Worm (Caenorhabditis elegans) whole organism, late embryonic: ENCODE data around the gene D2062.13.
A peak's percentile ranks its signal among the peaks of the same experiment; 100 is the strongest.

Experiments used
- C38D4.7 ChIP-seq: fragments of 200-800 bp; sonication (Bioruptor generic); optimal IDR thresholded peaks from 2 replicates; lab custom pipeline; 2018; ENCODE audit warnings: mild to moderate bottlenecking, missing genetic modification characterization, moderate library complexity, missing compliant biosample characterization
- F13H6.1 ChIP-seq: sonication (generic microtip); optimal IDR thresholded peaks from 2 replicates; lab custom pipeline; 2016; ENCODE audit warnings: missing genetic modification characterization, missing compliant biosample characterization
- K02D7.2 ChIP-seq: sonication (generic microtip); optimal IDR thresholded peaks from 2 replicates; lab custom pipeline; 2017; ENCODE audit warnings: mild to moderate bottlenecking, missing genetic modification characterization, missing compliant biosample characterization
- T23F11.4 ChIP-seq: fragments of 200-800 bp; sonication (Bioruptor generic); optimal IDR thresholded peaks from 2 replicates; lab custom pipeline; 2018; ENCODE audit warnings: mild to moderate bottlenecking, missing genetic modification characterization, missing compliant biosample characterization
- ceh-14 ChIP-seq: sonication (generic microtip); optimal IDR thresholded peaks from 2 replicates; lab custom pipeline; 2016; ENCODE audit warnings: missing genotype, missing genetic modification characterization, missing compliant biosample characterization
- ceh-2 ChIP-seq: sonication (generic microtip); optimal IDR thresholded peaks from 2 replicates; lab custom pipeline; 2016; ENCODE audit warnings: missing genotype, missing genetic modification characterization, missing compliant biosample characterization
- ceh-22 ChIP-seq: sonication (generic microtip); optimal IDR thresholded peaks from 2 replicates; lab custom pipeline; 2017; ENCODE audit warnings: missing biosample characterization, missing genetic modification characterization
- ceh-24 ChIP-seq: sonication (generic microtip); optimal IDR thresholded peaks from 2 replicates; lab custom pipeline; 2016; ENCODE audit warnings: mild to moderate bottlenecking, missing genetic modification characterization, missing compliant biosample characterization
- ceh-45 ChIP-seq: fragments of 200-800 bp; sonication (Bioruptor generic); IDR thresholded peaks from 2 replicates; pipeline ENCODE4 v1.3.6; 2022; ENCODE audit warnings: missing genetic modification reagents, missing genetic modification characterization, missing compliant biosample characterization
- ceh-6 ChIP-seq: fragments of 200-800 bp; sonication (Bioruptor generic); optimal IDR thresholded peaks from 2 replicates; lab custom pipeline; 2018; ENCODE audit warnings: mild to moderate bottlenecking, missing genetic modification characterization, missing compliant biosample characterization
- che-1 ChIP-seq: sonication (generic microtip); optimal IDR thresholded peaks from 2 replicates; lab custom pipeline; 2016; ENCODE audit warnings: mild to moderate bottlenecking, missing genetic modification characterization, missing compliant biosample characterization
- dve-1 ChIP-seq: sonication (generic microtip); optimal IDR thresholded peaks from 2 replicates; lab custom pipeline; 2017; ENCODE audit warnings: antibody characterized with exemption, mild to moderate bottlenecking, missing genetic modification characterization, missing compliant biosample characterization
- elt-2 ChIP-seq: sonication (generic microtip); optimal IDR thresholded peaks from 2 replicates; lab custom pipeline; 2016; ENCODE audit warnings: missing genetic modification reagents, missing genetic modification characterization, missing compliant biosample characterization
- elt-4 ChIP-seq: sonication (generic microtip); optimal IDR thresholded peaks from 2 replicates; lab custom pipeline; 2016; ENCODE audit warnings: missing genetic modification characterization, missing compliant biosample characterization
- eyg-1 ChIP-seq: sonication (generic microtip); optimal IDR thresholded peaks from 2 replicates; lab custom pipeline; 2016; ENCODE audit warnings: missing genotype, missing genetic modification characterization, missing compliant biosample characterization
- fax-1 ChIP-seq: sonication (generic microtip); optimal IDR thresholded peaks from 2 replicates; lab custom pipeline; 2016; ENCODE audit warnings: missing genotype, missing genetic modification characterization, missing compliant biosample characterization
- hlh-8 ChIP-seq: sonication (generic microtip); optimal IDR thresholded peaks from 2 replicates; lab custom pipeline; 2016; ENCODE audit warnings: missing genotype, missing genetic modification characterization, missing compliant biosample characterization
- lim-6 ChIP-seq: sonication (generic microtip); optimal IDR thresholded peaks from 2 replicates; lab custom pipeline; 2016; ENCODE audit warnings: missing genetic modification characterization, missing compliant biosample characterization
- nfya-1 ChIP-seq: sonication (generic microtip); optimal IDR thresholded peaks from 2 replicates; lab custom pipeline; 2017; ENCODE audit warnings: missing genetic modification characterization, mild to moderate bottlenecking, missing compliant biosample characterization, antibody characterized with exemption, moderate library complexity
- nhr-11 ChIP-seq: fragments of 150-350 bp; optimal IDR thresholded peaks from 2 replicates; lab custom pipeline; 2014; ENCODE audit warnings: missing biosample characterization, missing genetic modification characterization
- nhr-232 ChIP-seq: sonication (generic microtip); optimal IDR thresholded peaks from 2 replicates; lab custom pipeline; 2016; ENCODE audit warnings: missing genetic modification characterization, missing compliant biosample characterization
- odd-2 ChIP-seq: sonication (generic microtip); optimal IDR thresholded peaks from 2 replicates; lab custom pipeline; 2017; ENCODE audit warnings: antibody characterized with exemption, mild to moderate bottlenecking, missing genetic modification characterization, missing compliant biosample characterization
- pat-9 ChIP-seq: fragments of 200-800 bp; sonication (Bioruptor generic); optimal IDR thresholded peaks from 2 replicates; lab custom pipeline; 2018; ENCODE audit warnings: mild to moderate bottlenecking, missing genetic modification characterization, moderate library complexity, missing compliant biosample characterization
- pax-1 ChIP-seq: fragments of 150-350 bp; optimal IDR thresholded peaks from 2 replicates; lab custom pipeline; 2014; ENCODE audit warnings: missing biosample characterization, missing genetic modification characterization
- pqm-1 ChIP-seq: sonication (generic microtip); optimal IDR thresholded peaks from 2 replicates; lab custom pipeline; 2016; ENCODE audit warnings: missing genetic modification characterization, missing compliant biosample characterization
- pros-1 ChIP-seq: fragments of 150-350 bp; optimal IDR thresholded peaks from 2 replicates; lab custom pipeline; 2014; ENCODE audit warnings: missing biosample characterization, missing genetic modification reagents, missing genetic modification characterization
- ref-2 ChIP-seq: sonication (generic microtip); optimal IDR thresholded peaks from 2 replicates; lab custom pipeline; 2016; ENCODE audit warnings: missing genetic modification characterization, missing compliant biosample characterization
- rnt-1 ChIP-seq: sonication (generic microtip); optimal IDR thresholded peaks from 2 replicates; lab custom pipeline; 2016; ENCODE audit warnings: missing genetic modification characterization, missing compliant biosample characterization
- sdc-2 ChIP-seq: sonication (generic microtip); optimal IDR thresholded peaks from 2 replicates; lab custom pipeline; 2016; ENCODE audit warnings: missing genotype, missing genetic modification characterization, missing compliant biosample characterization
- syd-9 ChIP-seq: sonication (generic microtip); optimal IDR thresholded peaks from 2 replicates; lab custom pipeline; 2016; ENCODE audit warnings: mild to moderate bottlenecking, missing genetic modification characterization, moderate library complexity, missing compliant biosample characterization
- tbx-2 ChIP-seq: sonication (generic microtip); optimal IDR thresholded peaks from 2 replicates; lab custom pipeline; 2016; ENCODE audit warnings: missing genetic modification characterization, missing compliant biosample characterization
- unc-3 ChIP-seq, 2 experiments: fragments of 200-800 bp in 1 of 2; sonication (Bioruptor generic) in 1 of 2; sonication (generic microtip) in 1 of 2; conservative IDR thresholded peaks in 1 of 2; optimal IDR thresholded peaks in 1 of 2; 2 replicates each; pipeline versions ENCODE4 v1.3.6 to Lab custom; 2016 to 2022; ENCODE audit warnings: missing compliant biosample characterization in 2 of 2, missing genetic modification characterization in 2 of 2, missing genetic modification reagents in 1 of 2
- unc-55 ChIP-seq: sonication (generic microtip); optimal IDR thresholded peaks from 2 replicates; lab custom pipeline; 2017; ENCODE audit warnings: missing biosample characterization, missing genetic modification reagents, missing genetic modification characterization
- unc-86 ChIP-seq: sonication (generic microtip); optimal IDR thresholded peaks from 2 replicates; lab custom pipeline; 2016; ENCODE audit warnings: missing genetic modification characterization, missing compliant biosample characterization
- zip-5 ChIP-seq: sonication (generic microtip); optimal IDR thresholded peaks from 2 replicates; lab custom pipeline; 2016; ENCODE audit warnings: missing genetic modification characterization, missing compliant biosample characterization

D2062.13 gene

ce11 chrII:2627154-2627799, 14.9 kb downstream of the D2062.13 start, which contains the start of gene sri-71:
Gene sri-71, plus strand, starts transcription at chrII:2627749.
- TF ChIP-seq ref-2 (tag; lab: Kevin White, UChicago) (no peak), syd-9 (tag; lab: Kevin White, UChicago) (no peak), ceh-24 (tag; lab: Kevin White, UChicago) (no peak), nhr-232 (tag; lab: Kevin White, UChicago) (no peak), odd-2 (tag; lab: Kevin White, UChicago) (no peak), che-1 (tag; lab: Kevin White, UChicago) (no peak), K02D7.2 (tag; lab: Kevin White, UChicago) (no peak), lim-6 (tag; lab: Kevin White, UChicago) (no peak), T23F11.4 (no peak), pax-1 (no peak), nfya-1 (tag; lab: Kevin White, UChicago) (no peak), F13H6.1 (tag; lab: Kevin White, UChicago) (no peak), unc-3 (GFP tag; conservative IDR thresholded peaks at IDR 0.05; lab: Robert Waterston, UW) (no peak), unc-3 (tag; optimal IDR thresholded peaks at IDR 0.05; lab: Kevin White, UChicago) (no peak), fax-1 (tag; lab: Kevin White, UChicago) (no peak), pqm-1 (tag; lab: Kevin White, UChicago) (no peak), C38D4.7 (GFP tag; lab: Kevin White, UChicago) (no peak), unc-55 (GFP tag; lab: Kevin White, UChicago) (no peak), unc-86 (no peak), sdc-2 (tag; lab: Kevin White, UChicago) (no peak)
- TF ChIP-seq, all 69 proteins: peak for 0

- no peak for TF ChIP-seq ref-2 (tag; lab: Kevin White, UChicago)
Observed at ce11 chrII:2628401-2628800, 16.0 kb downstream of the D2062.13 start.

ce11 chrII:2629270-2629669, 16.9 kb downstream of the D2062.13 start, which contains the start of gene sri-37:
Gene sri-37, plus strand, starts transcription at chrII:2629570.
- no peak for TF ChIP-seq tbx-2
- no peak for TF ChIP-seq rnt-1

ce11 chrII:2631169-2631568, 18.8 kb downstream of the D2062.13 start, which contains the start of gene D2062.1:
Gene D2062.1, plus strand, starts transcription at chrII:2631469.
- no peak for TF ChIP-seq ceh-45
- TF ChIP-seq fax-1 (tag; lab: Kevin White, UChicago): no peak
- TF ChIP-seq T23F11.4: no peak
- no peak for TF ChIP-seq pros-1 (tag; lab: Kevin White, UChicago)
- TF ChIP-seq odd-2 (tag; lab: Kevin White, UChicago): no peak
- TF ChIP-seq hlh-8 (tag; lab: Kevin White, UChicago): no peak
- TF ChIP-seq tbx-2: no peak
- TF ChIP-seq eyg-1 (tag; lab: Kevin White, UChicago): no peak
- no peak for TF ChIP-seq nhr-11 (tag; lab: Kevin White, UChicago)
- no peak for TF ChIP-seq nhr-232 (tag; lab: Kevin White, UChicago)
- no peak for TF ChIP-seq ceh-22
- no peak for TF ChIP-seq ceh-6 (GFP tag; lab: Kevin White, UChicago)

ce11 chrII:2632194-2632593, 19.8 kb downstream of the D2062.13 start:
- peak; percentile 89 for TF ChIP-seq dve-1 (tag; lab: Kevin White, UChicago)

- TF ChIP-seq zip-5 (tag; lab: Kevin White, UChicago) (no peak), ceh-14 (no peak), hlh-8 (tag; lab: Kevin White, UChicago) (no peak), elt-4 (tag; lab: Kevin White, UChicago) (no peak), nhr-232 (tag; lab: Kevin White, UChicago) (no peak), ceh-2 (no peak), pat-9 (tag; lab: Kevin White, UChicago) (no peak), elt-2 (tag; lab: Kevin White, UChicago) (no peak)
Observed at ce11 chrII:2637359-2637758, 25.0 kb downstream of the D2062.13 start, which contains the start of gene F22E5.21. Gene F22E5.21, minus strand, starts transcription at chrII:2637459.
